Worm (Caenorhabditis elegans) whole organism, midembryonic: ENCODE measurements around the gene sysm-1.
A peak's percentile ranks its signal among the peaks of the same experiment; 100 is the strongest.

Experiments
- T22C8.4 ChIP-seq: fragments of 200-800 bp; sonication (Bioruptor generic); IDR thresholded peaks from 2 replicates; pipeline ENCODE4 v1.3.6; 2022; ENCODE audit warnings: missing genetic modification characterization, missing compliant biosample characterization
- cog-1 ChIP-seq: sonication (generic microtip); optimal IDR thresholded peaks from 2 replicates; lab custom pipeline; 2016; ENCODE audit warnings: missing genetic modification characterization, missing compliant biosample characterization
- flt-1 ChIP-seq: fragments of 200-800 bp; sonication (Bioruptor generic); IDR thresholded peaks from 2 replicates; pipeline ENCODE4 v1.3.6; 2022; ENCODE audit warnings: missing genetic modification characterization, missing compliant biosample characterization
- klf-2 ChIP-seq: fragments of 200-800 bp; sonication (Bioruptor generic); conservative IDR thresholded peaks from 2 replicates; pipeline ENCODE4 v1.3.6; 2022; ENCODE audit warnings: missing genetic modification reagents, missing genetic modification characterization, missing compliant biosample characterization
- med-1 ChIP-seq: sonication (generic microtip); optimal IDR thresholded peaks from 2 replicates; lab custom pipeline; 2017; ENCODE audit warnings: missing genetic modification characterization, mild to moderate bottlenecking, missing compliant biosample characterization, antibody characterized with exemption, missing genetic modification reagents; ENCODE audit not compliant: insufficient read depth
- ref-1 ChIP-seq: fragments of 200-800 bp; sonication (Bioruptor generic); conservative IDR thresholded peaks from 2 replicates; pipeline ENCODE4 v1.3.6; 2022; ENCODE audit warnings: missing genetic modification reagents, missing genetic modification characterization, missing compliant biosample characterization
- tab-1 ChIP-seq: fragments of 200-800 bp; sonication (Bioruptor generic); IDR thresholded peaks from 2 replicates; pipeline ENCODE4 v1.3.6; 2022; ENCODE audit warnings: missing genetic modification characterization, missing compliant biosample characterization
- ztf-23 ChIP-seq: fragments of 200-800 bp; sonication (Bioruptor generic); IDR thresholded peaks from 2 replicates; pipeline ENCODE4 v1.3.6; 2022; ENCODE audit warnings: missing genetic modification reagents, missing genetic modification characterization, missing compliant biosample characterization
- ztf-29 ChIP-seq: fragments of 200-800 bp; sonication (Bioruptor generic); IDR thresholded peaks from 2 replicates; pipeline ENCODE4 v1.3.6; 2022; ENCODE audit warnings: missing genetic modification reagents, missing genetic modification characterization, missing compliant biosample characterization

sysm-1 gene

ce11 chrII:9107095-9107769, 24.2 kb upstream of the sysm-1 start, which contains the start of gene dyrb-1:
Gene dyrb-1, minus strand, starts transcription at chrII:9107145.
- TF ChIP-seq tab-1 (GFP tag; lab: Robert Waterston, UW) (no peak), cog-1 (tag; lab: Kevin White, UChicago) (no peak), T22C8.4 (GFP tag; lab: Robert Waterston, UW) (no peak), med-1 (GFP tag; lab: Kevin White, UChicago) (no peak), ztf-29 (GFP tag; lab: Robert Waterston, UW) (no peak), ref-1 (no peak), flt-1 (GFP tag; lab: Robert Waterston, UW) (no peak), ztf-23 (GFP tag; lab: Robert Waterston, UW) (no peak), klf-2 (GFP tag; lab: Robert Waterston, UW) (no peak)

DNA sequence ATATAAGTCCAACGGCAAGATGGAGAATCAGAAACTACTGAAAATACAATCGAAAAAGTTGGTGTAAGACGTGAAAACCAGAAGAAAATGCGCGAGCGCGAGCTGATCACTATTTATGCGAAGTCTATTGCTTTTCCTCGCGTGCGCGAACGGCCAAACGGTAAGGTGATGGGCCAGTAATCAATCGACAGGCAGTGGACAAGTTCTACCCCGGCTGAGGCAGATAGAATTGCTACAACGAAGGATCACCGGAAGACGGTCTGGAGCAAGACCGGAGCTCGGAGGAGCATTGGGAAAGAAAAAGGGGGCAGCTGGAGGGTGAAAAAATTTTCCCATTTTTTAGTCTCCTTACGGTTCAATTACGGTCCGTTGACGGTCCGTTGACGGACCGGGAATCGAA, 19.6 kb upstream of the sysm-1 start:
- peak; percentile 21; the same call in 1 of the 2 replicates for TF ChIP-seq T22C8.4 (GFP tag; lab: Robert Waterston, UW)
- TF ChIP-seq flt-1 (GFP tag; lab: Robert Waterston, UW), result peak; percentile 89
- peak; percentile 83 for TF ChIP-seq tab-1 (GFP tag; lab: Robert Waterston, UW)
- TF ChIP-seq klf-2 (GFP tag; lab: Robert Waterston, UW), result 0 out of 2 replicates have a peak, but pooled peaks have one; percentile 14
- 0 out of 2 replicates have a peak, but pooled peaks have one; percentile 28 for TF ChIP-seq ref-1
- TF ChIP-seq ztf-29 (GFP tag; lab: Robert Waterston, UW), result 0 out of 2 replicates have a peak, but pooled peaks have one; percentile 28
- TF ChIP-seq ztf-23 (GFP tag; lab: Robert Waterston, UW), result peak; percentile 60; the same call in 1 of the 2 replicates

- TF ChIP-seq ref-1 (no peak), ztf-23 (GFP tag; lab: Robert Waterston, UW) (no peak), med-1 (GFP tag; lab: Kevin White, UChicago) (no peak), ztf-29 (GFP tag; lab: Robert Waterston, UW) (no peak), tab-1 (GFP tag; lab: Robert Waterston, UW) (no peak), cog-1 (tag; lab: Kevin White, UChicago) (no peak), flt-1 (GFP tag; lab: Robert Waterston, UW) (no peak), klf-2 (GFP tag; lab: Robert Waterston, UW) (no peak), T22C8.4 (GFP tag; lab: Robert Waterston, UW) (no peak)
Measured at ce11 chrII:9100798-9101197, 17.8 kb upstream of the sysm-1 start, which contains the start of gene T24H10.5. Gene T24H10.5, plus strand, starts transcription at chrII:9101098.

DNA sequence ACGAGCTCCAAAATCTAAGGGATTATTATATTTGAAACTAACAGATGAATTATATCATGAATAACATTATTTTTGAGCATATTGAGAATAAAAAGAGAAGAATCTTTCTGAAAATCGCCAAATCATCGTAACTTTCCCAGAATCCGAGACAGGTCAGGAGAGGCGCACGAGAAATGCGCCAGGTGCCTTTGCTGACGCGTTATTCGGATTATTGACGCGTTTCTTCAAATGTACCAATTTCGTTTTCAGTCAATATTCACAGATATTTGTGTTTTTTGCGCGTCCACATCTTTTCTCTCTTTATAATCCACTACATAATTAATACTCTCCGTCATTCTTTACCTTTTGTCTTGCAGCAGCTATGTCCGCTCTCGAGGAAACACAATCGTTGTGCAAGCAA, 16.0 kb upstream of the sysm-1 start, which contains the start of gene T24H10.1:
Gene T24H10.1, plus strand, starts transcription at position 355 of the 400 bp plus-strand sequence.
- TF ChIP-seq med-1 (GFP tag; lab: Kevin White, UChicago), result no peak
- no peak for TF ChIP-seq flt-1 (GFP tag; lab: Robert Waterston, UW)
- TF ChIP-seq tab-1 (GFP tag; lab: Robert Waterston, UW), result no peak
- TF ChIP-seq T22C8.4 (GFP tag; lab: Robert Waterston, UW), result no peak
- no peak for TF ChIP-seq cog-1 (tag; lab: Kevin White, UChicago)
- TF ChIP-seq ztf-29 (GFP tag; lab: Robert Waterston, UW), result no peak
- no peak for TF ChIP-seq ztf-23 (GFP tag; lab: Robert Waterston, UW)
- no peak for TF ChIP-seq ref-1
- TF ChIP-seq klf-2 (GFP tag; lab: Robert Waterston, UW), result no peak

- TF ChIP-seq ztf-23 (GFP tag; lab: Robert Waterston, UW), result no peak
Measured at ce11 chrII:9098505-9098904, 15.5 kb upstream of the sysm-1 start, which contains the start of gene clh-5. Gene clh-5, minus strand, starts transcription at chrII:9098605.

DNA sequence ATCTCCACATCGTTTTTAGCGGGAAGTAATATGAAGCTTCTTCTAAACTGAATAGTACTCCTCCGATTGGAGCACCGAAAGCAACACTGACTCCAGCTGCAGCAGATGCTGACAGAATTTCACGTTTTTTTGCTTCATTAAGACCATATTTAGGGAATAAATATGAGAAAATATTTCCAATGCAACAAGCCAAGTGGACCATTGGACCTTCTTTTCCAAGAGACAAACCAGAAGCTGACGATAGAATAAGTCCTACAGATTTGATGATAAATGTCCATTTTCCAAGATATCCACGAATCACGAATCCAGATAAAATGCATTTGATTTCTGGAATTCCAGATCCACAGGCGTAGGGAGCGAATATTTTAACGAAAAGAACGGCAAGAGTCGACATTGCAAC, 14.3 kb upstream of the sysm-1 start:
- TF ChIP-seq med-1 (GFP tag; lab: Kevin White, UChicago) (no peak), tab-1 (GFP tag; lab: Robert Waterston, UW) (no peak), cog-1 (tag; lab: Kevin White, UChicago) (no peak), flt-1 (GFP tag; lab: Robert Waterston, UW) (no peak), ztf-29 (GFP tag; lab: Robert Waterston, UW) (no peak), T22C8.4 (GFP tag; lab: Robert Waterston, UW) (no peak), ref-1 (no peak), ztf-23 (GFP tag; lab: Robert Waterston, UW) (no peak), klf-2 (GFP tag; lab: Robert Waterston, UW) (no peak)

DNA sequence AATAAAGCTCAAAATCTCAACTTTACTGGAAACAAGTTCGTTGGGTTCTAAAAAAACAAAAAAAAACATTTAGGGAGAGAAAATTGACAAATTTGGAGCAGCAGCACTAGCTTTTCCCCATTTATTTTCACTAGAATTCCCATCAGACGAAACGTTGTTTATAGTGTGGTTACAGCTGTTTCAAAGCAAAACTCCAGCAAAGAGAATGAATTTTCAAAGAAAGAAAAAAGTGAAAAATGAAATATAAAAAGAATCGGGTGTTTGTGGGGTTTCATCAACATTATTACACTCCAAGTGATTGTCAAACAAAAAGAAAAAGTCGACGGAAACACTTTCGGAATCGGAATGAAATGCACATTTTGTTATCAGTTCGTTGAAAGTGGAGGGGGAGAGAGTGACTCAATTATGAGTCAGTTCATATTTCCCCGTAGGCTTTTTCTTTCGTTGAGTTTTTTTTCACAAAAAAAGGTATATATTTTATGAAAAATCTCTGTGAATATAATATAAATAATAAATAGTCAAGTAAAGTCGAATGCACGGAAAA, 11.3 kb upstream of the sysm-1 start:
- TF ChIP-seq ztf-29 (GFP tag; lab: Robert Waterston, UW), result no peak
- no peak for TF ChIP-seq ztf-23 (GFP tag; lab: Robert Waterston, UW)
- TF ChIP-seq ref-1, result no peak
- TF ChIP-seq T22C8.4 (GFP tag; lab: Robert Waterston, UW), result no peak
- no peak for TF ChIP-seq flt-1 (GFP tag; lab: Robert Waterston, UW)
- TF ChIP-seq cog-1 (tag; lab: Kevin White, UChicago), result no peak
- TF ChIP-seq med-1 (GFP tag; lab: Kevin White, UChicago), result no peak
- TF ChIP-seq tab-1 (GFP tag; lab: Robert Waterston, UW), result no peak
- TF ChIP-seq klf-2 (GFP tag; lab: Robert Waterston, UW), result no peak

DNA sequence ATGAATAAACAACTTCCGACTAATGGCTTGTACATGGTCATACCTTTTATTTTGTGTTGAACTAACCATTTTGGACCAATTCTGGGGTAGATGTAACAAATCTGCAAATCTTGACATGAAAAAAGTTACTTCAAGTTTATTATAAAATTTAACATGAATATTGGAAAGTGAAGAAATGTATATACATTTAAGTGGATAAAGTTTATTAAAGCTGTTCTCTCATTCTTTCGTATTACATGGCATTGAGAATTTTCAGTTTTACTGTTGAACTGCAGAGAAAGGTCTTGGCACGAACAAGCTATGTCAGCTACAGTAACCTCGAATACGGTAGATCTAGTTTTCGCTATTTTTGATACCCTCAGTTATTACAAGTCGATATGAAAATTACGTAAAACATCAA, 10.6 kb upstream of the sysm-1 start, which contains the start of gene C07H4.1:
Gene C07H4.1, minus strand, starts transcription at position 101 of the 400 bp plus-strand sequence.
- no peak for TF ChIP-seq ztf-23 (GFP tag; lab: Robert Waterston, UW)
- no peak for TF ChIP-seq flt-1 (GFP tag; lab: Robert Waterston, UW)
- TF ChIP-seq cog-1 (tag; lab: Kevin White, UChicago), result no peak
- no peak for TF ChIP-seq ztf-29 (GFP tag; lab: Robert Waterston, UW)
- no peak for TF ChIP-seq T22C8.4 (GFP tag; lab: Robert Waterston, UW)

- no peak for TF ChIP-seq T22C8.4 (GFP tag; lab: Robert Waterston, UW)
- TF ChIP-seq flt-1 (GFP tag; lab: Robert Waterston, UW), result no peak
- no peak for TF ChIP-seq ztf-29 (GFP tag; lab: Robert Waterston, UW)
- no peak for TF ChIP-seq ztf-23 (GFP tag; lab: Robert Waterston, UW)
- no peak for TF ChIP-seq klf-2 (GFP tag; lab: Robert Waterston, UW)
- TF ChIP-seq tab-1 (GFP tag; lab: Robert Waterston, UW), result no peak
- TF ChIP-seq cog-1 (tag; lab: Kevin White, UChicago), result no peak
- no peak for TF ChIP-seq ref-1
- no peak for TF ChIP-seq med-1 (GFP tag; lab: Kevin White, UChicago)
Measured at ce11 chrII:9092910-9093309, 9.9 kb upstream of the sysm-1 start.
